Worm (Caenorhabditis elegans): ENCODE results near the gene asp-7.
"Not testable (repeated sequence)": the region's sequence is repeated elsewhere in the genome, so short reads cannot be mapped to it uniquely, and the experiment has no call there.

DNA sequence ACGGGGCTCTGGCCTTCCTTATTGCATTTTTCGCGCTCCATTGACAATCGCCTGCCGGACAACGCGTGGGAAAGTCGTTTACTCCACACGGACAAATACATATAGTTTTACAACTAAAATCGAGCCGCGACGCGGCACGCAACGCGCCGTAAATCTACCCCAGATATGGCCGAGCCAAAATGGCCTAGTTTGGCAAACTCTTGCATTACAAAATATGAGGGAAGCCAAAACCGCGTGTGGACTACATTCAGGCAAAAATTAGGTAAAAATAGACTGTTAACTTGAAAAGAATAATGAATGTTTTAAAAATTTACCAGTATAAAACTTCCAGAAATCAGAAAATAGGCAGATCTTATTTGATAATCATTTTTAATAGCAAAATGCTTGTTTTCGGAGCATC lies 36.3 kb downstream of the asp-7 start, which contains the start of gene srt-16:
- TF ChIP-seq ceh-31 (tag; optimal IDR thresholded peaks at IDR 0.05); lin-11 (tag; optimal IDR thresholded peaks at IDR 0.05); fkh-10 (GFP tag; optimal IDR thresholded peaks at IDR 0.05); pag-3 (tag; optimal IDR thresholded peaks at IDR 0.05; ENCODE audit: borderline replicate concordance): not testable (repeated sequence)
